Fruit fly (Drosophila melanogaster) whole organism, prepupa: ENCODE data around the gene trol.
A peak's percentile ranks its signal among the peaks of the same experiment; 100 is the strongest.

Experiments used
- CG10631 ChIP-seq: fragments of 200-800 bp; sonication (Bioruptor generic); optimal IDR thresholded peaks from 2 replicates; lab custom pipeline; 2016; ENCODE audit warnings: missing biosample characterization, missing genetic modification characterization
- CG10669 ChIP-seq: fragments of 200-800 bp; sonication (Bioruptor generic); optimal IDR thresholded peaks from 3 replicates; lab custom pipeline; 2018; ENCODE audit warnings: missing biosample characterization, mild to moderate bottlenecking, missing genetic modification characterization, moderate library complexity
- CG11762 ChIP-seq: fragments of 200-800 bp; sonication (Bioruptor generic); optimal IDR thresholded peaks from 3 replicates; lab custom pipeline; 2016; ENCODE audit warnings: missing biosample characterization, missing genetic modification characterization; ENCODE audit not compliant: insufficient read depth
- CG15336 ChIP-seq: fragments of 200-800 bp; sonication (Bioruptor generic); IDR thresholded peaks from 2 replicates; pipeline ENCODE4 v1.3.6; 2022; ENCODE audit warnings: missing biosample characterization, missing genetic modification characterization
- CG31627 ChIP-seq: fragments of 200-800 bp; sonication (Bioruptor generic); optimal IDR thresholded peaks from 3 replicates; lab custom pipeline; 2016; ENCODE audit warnings: missing biosample characterization, missing genetic modification characterization
- CG34406 ChIP-seq: fragments of 200-800 bp; sonication (Bioruptor generic); optimal IDR thresholded peaks from 3 replicates; lab custom pipeline; 2016; ENCODE audit warnings: missing biosample characterization, missing genetic modification characterization
- CG3919 ChIP-seq: fragments of 200-800 bp; sonication (Bioruptor generic); optimal IDR thresholded peaks from 3 replicates; lab custom pipeline; 2016; ENCODE audit warnings: missing biosample characterization, missing genetic modification characterization
- CG6163 ChIP-seq: fragments of 200-800 bp; sonication (Bioruptor generic); IDR thresholded peaks from 3 replicates; pipeline ENCODE4 v1.3.6; 2022; ENCODE audit warnings: missing biosample characterization, missing genetic modification characterization
- CG6792 ChIP-seq: fragments of 200-800 bp; sonication (Bioruptor generic); optimal IDR thresholded peaks from 3 replicates; lab custom pipeline; 2016; ENCODE audit warnings: missing biosample characterization, missing genetic modification characterization
- CG6854 ChIP-seq: fragments of 200-800 bp; sonication (Bioruptor generic); optimal IDR thresholded peaks from 2 replicates; lab custom pipeline; 2017; ENCODE audit warnings: missing biosample characterization, mild to moderate bottlenecking, missing genetic modification characterization
- CG8319 ChIP-seq: fragments of 200-800 bp; sonication (Bioruptor generic); optimal IDR thresholded peaks from 3 replicates; lab custom pipeline; 2016; ENCODE audit warnings: missing biosample characterization, missing genetic modification characterization
- CG9139 ChIP-seq: fragments of 200-800 bp; sonication (Bioruptor generic); optimal IDR thresholded peaks from 3 replicates; lab custom pipeline; 2017; ENCODE audit warnings: missing biosample characterization, mild to moderate bottlenecking, missing genetic modification characterization
- Eip75B ChIP-seq: fragments of 200-800 bp; sonication (Bioruptor generic); optimal IDR thresholded peaks from 3 replicates; lab custom pipeline; 2016; ENCODE audit warnings: missing biosample characterization, missing genetic modification characterization
- Eip78C ChIP-seq: fragments of 200-800 bp; sonication (Bioruptor generic); peaks from one replicate; lab custom pipeline; 2016; ENCODE audit warnings: missing biosample characterization, missing genetic modification characterization
- Eip93F ChIP-seq: fragments of 200-800 bp; sonication (Bioruptor generic); optimal IDR thresholded peaks from 2 replicates; lab custom pipeline; 2016; ENCODE audit warnings: missing biosample characterization, mild to moderate bottlenecking, missing genetic modification characterization
- Ets21C ChIP-seq: fragments of 200-800 bp; sonication (Bioruptor generic); optimal IDR thresholded peaks from 3 replicates; lab custom pipeline; 2016; ENCODE audit warnings: missing biosample characterization, missing genetic modification characterization
- Gug ChIP-seq: fragments of 200-800 bp; sonication (Bioruptor generic); IDR thresholded peaks from 2 replicates; pipeline ENCODE4 v1.3.6; 2022; ENCODE audit warnings: missing biosample characterization, missing genetic modification characterization
- Hr38 ChIP-seq: sonication (Bioruptor generic); optimal IDR thresholded peaks from 2 replicates; lab custom pipeline; 2016; ENCODE audit warnings: missing biosample characterization, missing genetic modification characterization
- Hr4 ChIP-seq: fragments of 200-800 bp; sonication (Bioruptor generic); optimal IDR thresholded peaks from 3 replicates; lab custom pipeline; 2016; ENCODE audit warnings: missing biosample characterization, missing genetic modification characterization
- OdsH ChIP-seq: fragments of 200-800 bp; sonication (Bioruptor generic); optimal IDR thresholded peaks from 3 replicates; lab custom pipeline; 2016; ENCODE audit warnings: missing biosample characterization, missing genetic modification characterization
- Sox102F ChIP-seq: fragments of 200-800 bp; sonication (Bioruptor generic); optimal IDR thresholded peaks from 2 replicates; lab custom pipeline; 2016; ENCODE audit warnings: missing biosample characterization, mild to moderate bottlenecking, missing genetic modification characterization
- Sox15 ChIP-seq: fragments of 200-800 bp; sonication (Bioruptor generic); optimal IDR thresholded peaks from 3 replicates; lab custom pipeline; 2016; ENCODE audit warnings: missing biosample characterization, missing genetic modification characterization
- achi ChIP-seq: fragments of 200-800 bp; sonication (Bioruptor generic); optimal IDR thresholded peaks from 3 replicates; lab custom pipeline; 2016; ENCODE audit warnings: missing biosample characterization, missing genetic modification characterization
- acj6 ChIP-seq: fragments of 200-800 bp; sonication (Bioruptor generic); optimal IDR thresholded peaks from 3 replicates; lab custom pipeline; 2016; ENCODE audit warnings: missing biosample characterization, missing genetic modification characterization
- cyc ChIP-seq: fragments of 200-800 bp; sonication (Bioruptor generic); optimal IDR thresholded peaks from 3 replicates; lab custom pipeline; 2016; ENCODE audit warnings: missing biosample characterization, missing genetic modification characterization
- dsx ChIP-seq: fragments of 200-800 bp; optimal IDR thresholded peaks from 3 replicates; lab custom pipeline; 2019; ENCODE audit warnings: missing biosample characterization, mild to moderate bottlenecking, missing genetic modification characterization, moderate library complexity; ENCODE audit not compliant: poor library complexity, severe bottlenecking
- fd59A ChIP-seq: fragments of 200-800 bp; sonication (Bioruptor generic); optimal IDR thresholded peaks from 2 replicates; lab custom pipeline; 2017; ENCODE audit warnings: missing biosample characterization, mild to moderate bottlenecking, missing genetic modification characterization, missing genetic modification reagents
- fd85E ChIP-seq: fragments of 200-800 bp; sonication (Bioruptor generic); optimal IDR thresholded peaks from 3 replicates; lab custom pipeline; 2016; ENCODE audit warnings: missing biosample characterization, missing genetic modification characterization
- fkh ChIP-seq: fragments of 200-800 bp; sonication (Bioruptor generic); optimal IDR thresholded peaks from 3 replicates; lab custom pipeline; 2017; ENCODE audit warnings: missing biosample characterization, mild to moderate bottlenecking, missing genetic modification characterization, moderate library complexity
- lz ChIP-seq: fragments of 200-800 bp; sonication (Bioruptor generic); optimal IDR thresholded peaks from 3 replicates; lab custom pipeline; 2016; ENCODE audit warnings: missing biosample characterization, missing genetic modification characterization
- net ChIP-seq: fragments of 200-800 bp; sonication (Bioruptor generic); optimal IDR thresholded peaks from 3 replicates; lab custom pipeline; 2016; ENCODE audit warnings: missing biosample characterization, missing genetic modification characterization
- ss ChIP-seq, 2 experiments: fragments of 200-800 bp; sonication (Bioruptor generic); optimal IDR thresholded peaks; 2 replicates in 1 of 2; 3 replicates in 1 of 2; lab custom pipeline; 2017 to 2018; ENCODE audit warnings: mild to moderate bottlenecking in 2 of 2, missing biosample characterization in 2 of 2, missing genetic modification characterization in 2 of 2, moderate library complexity in 1 of 2
- svp ChIP-seq: fragments of 200-800 bp; sonication (Bioruptor generic); peaks from one replicate; lab custom pipeline; 2016; ENCODE audit warnings: missing biosample characterization, missing genetic modification characterization
- topi ChIP-seq: fragments of 200-800 bp; sonication (Bioruptor generic); optimal IDR thresholded peaks from 3 replicates; lab custom pipeline; 2016; ENCODE audit warnings: missing biosample characterization, missing genetic modification characterization
- vri ChIP-seq: fragments of 200-800 bp; sonication (Bioruptor generic); optimal IDR thresholded peaks from 3 replicates; lab custom pipeline; 2016; ENCODE audit warnings: missing biosample characterization, mild to moderate bottlenecking, missing genetic modification characterization

The trol gene

DNA sequence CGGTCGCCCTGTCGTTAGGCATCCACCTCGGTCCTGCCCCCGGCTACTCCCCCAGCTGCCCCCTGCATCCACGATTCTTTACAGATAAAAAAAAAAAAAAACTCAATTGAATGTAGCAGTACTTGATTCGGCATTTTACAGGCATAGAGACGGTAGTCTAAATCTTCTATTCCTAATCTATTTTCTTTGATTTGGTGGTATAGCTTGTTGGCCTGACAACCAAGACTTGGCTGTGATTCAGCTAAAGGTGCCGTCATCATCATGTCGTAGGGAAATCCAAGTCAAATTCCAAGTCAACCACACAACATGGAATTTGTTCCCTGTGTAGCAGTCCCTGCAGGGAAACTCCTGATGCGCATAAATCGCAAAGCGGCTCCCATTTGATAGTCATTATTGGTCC, 92.5 kb downstream of the trol start (continued):
- TF ChIP-seq ss (GFP tag; optimal IDR thresholded peaks at IDR 0.05; lab: Kevin White, UChicago) (peak in 1 of 2 experiments; percentile 32), OdsH (no peak), CG6854 (GFP tag; lab: Kevin White, UChicago) (no peak), Eip75B (GFP tag; lab: Kevin White, UChicago) (peak; percentile 56), fkh (GFP tag; lab: Kevin White, UChicago) (no peak), CG10631 (GFP tag; lab: Kevin White, UChicago) (peak; percentile 61), dsx (no peak), fd85E (no peak), Ets21C (GFP tag; lab: Kevin White, UChicago) (peak; percentile 67), vri (GFP tag; lab: Kevin White, UChicago) (no peak), CG6792 (GFP tag; lab: Kevin White, UChicago) (peak; percentile 57), CG15336 (no peak; the same call in 1 of the 2 replicates), CG3919 (GFP tag; lab: Kevin White, UChicago) (peak; percentile 55), Hr4 (GFP tag; lab: Kevin White, UChicago) (no peak), cyc (peak; percentile 81), CG8319 (peak; percentile 17), CG10669 (GFP tag; lab: Kevin White, UChicago) (peak; percentile 60), net (GFP tag; lab: Kevin White, UChicago) (peak; percentile 32), CG34406 (GFP tag; lab: Kevin White, UChicago) (peak; percentile 56), Sox102F (peak; percentile 76)
- TF ChIP-seq, all 60 proteins: peak for 40

DNA sequence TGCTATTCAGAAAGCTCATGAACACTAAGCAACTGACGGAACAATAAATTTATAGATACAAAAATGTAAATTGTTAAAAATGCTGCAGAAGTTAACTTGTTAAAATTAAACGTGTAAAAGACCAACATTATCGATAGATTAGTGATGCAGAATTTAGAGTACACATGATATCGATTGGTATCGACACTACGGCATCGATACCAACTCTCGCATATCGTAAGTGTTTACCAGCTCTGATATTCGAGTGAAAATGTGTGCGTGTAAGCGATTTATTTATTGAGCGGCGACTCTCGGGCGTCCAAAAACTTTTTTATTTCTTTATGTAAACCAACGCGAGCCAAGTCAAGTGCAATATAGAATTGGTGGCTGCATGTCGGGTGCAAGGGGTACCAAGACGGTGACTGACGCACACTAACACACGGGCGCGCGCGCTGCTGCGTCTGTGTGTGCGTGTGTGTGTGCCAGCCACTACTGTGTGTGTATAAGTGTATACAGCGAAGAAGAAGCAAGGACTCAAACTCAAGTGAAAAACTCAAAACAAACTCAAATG, 97.4 kb downstream of the trol start, which contains the start of gene z:
Gene z, plus strand, starts transcription at position 20 of the 550 bp plus-strand sequence.
- TF ChIP-seq topi (GFP tag; lab: Kevin White, UChicago) (no peak), CG31627 (peak; percentile 6), CG6854 (GFP tag; lab: Kevin White, UChicago) (peak; percentile 2), Hr4 (GFP tag; lab: Kevin White, UChicago) (no peak), fkh (GFP tag; lab: Kevin White, UChicago) (peak; percentile 68), Eip78C (GFP tag; lab: Kevin White, UChicago) (peak; percentile 50), Gug (GFP tag; lab: Robert Waterston, UW) (no peak)

DNA sequence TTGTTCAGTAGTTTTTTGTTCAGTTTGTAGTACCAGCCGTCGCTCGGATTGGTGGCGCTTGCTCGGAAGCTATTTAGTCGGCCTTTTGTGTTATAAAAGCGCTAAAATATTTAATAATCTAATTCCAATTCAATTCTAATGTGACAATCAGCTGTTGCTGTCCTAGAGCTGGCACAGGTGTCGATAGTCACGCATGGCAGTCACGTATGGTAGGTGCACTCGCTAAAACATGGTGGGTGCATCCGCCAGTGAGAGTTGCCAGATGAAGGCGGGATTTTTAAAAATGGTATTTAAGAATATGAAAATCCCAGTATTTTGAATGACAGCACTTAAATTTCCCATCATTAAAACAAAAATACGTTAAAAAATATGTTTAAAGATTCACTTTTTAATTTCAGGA, 101.4 kb downstream of the trol start, which contains the start of gene tko:
Gene tko, minus strand, starts transcription at position 179 of the 400 bp plus-strand sequence.
- TF ChIP-seq achi = peak; percentile 55
- no peak for TF ChIP-seq lz (GFP tag; lab: Kevin White, UChicago)

DNA sequence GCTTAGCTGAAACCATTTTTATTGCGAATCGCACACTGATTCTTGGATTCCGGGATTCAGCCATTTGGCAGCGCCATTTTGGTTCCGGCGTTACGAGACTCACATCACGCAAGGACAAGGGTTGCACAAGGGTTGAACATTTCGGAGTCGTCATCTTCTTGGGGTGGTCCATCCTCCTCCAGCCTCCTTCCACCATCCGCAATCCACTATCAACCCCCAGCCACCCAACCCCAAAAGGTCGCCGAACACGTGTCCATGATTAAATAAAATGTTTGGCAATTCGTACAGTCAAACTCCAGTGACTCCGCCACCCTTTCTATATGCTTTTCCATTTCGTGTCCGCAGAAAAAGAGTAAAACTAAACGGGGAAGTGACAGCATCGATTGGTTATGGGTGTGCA, 105.0 kb downstream of the trol start:
- TF ChIP-seq fd85E (no peak), dsx (no peak)

DNA sequence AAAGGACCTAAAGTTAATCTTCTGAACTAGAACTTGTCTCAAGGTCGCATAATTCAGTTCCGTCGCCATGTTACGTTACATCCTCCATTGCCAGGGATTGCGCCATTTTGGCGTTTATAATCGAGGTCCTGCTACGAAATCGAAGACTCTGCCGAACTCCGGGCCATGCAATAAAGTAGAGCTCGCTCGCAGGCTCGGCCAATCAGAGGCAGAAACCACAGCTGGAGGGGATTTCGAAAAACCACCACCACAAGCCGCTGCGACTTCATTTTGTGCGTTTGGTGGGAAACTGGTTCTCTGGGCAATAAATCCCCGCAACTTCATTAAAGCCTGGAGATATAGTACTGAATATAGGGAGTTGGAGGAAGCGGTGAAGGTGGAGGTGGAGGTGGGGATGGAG, 110.3 kb downstream of the trol start:
- TF ChIP-seq Gug (GFP tag; lab: Robert Waterston, UW) = no peak
- TF ChIP-seq Eip93F (GFP tag; lab: Kevin White, UChicago) = no peak
- TF ChIP-seq CG6163 (GFP tag; lab: Robert Waterston, UW) = no peak

DNA sequence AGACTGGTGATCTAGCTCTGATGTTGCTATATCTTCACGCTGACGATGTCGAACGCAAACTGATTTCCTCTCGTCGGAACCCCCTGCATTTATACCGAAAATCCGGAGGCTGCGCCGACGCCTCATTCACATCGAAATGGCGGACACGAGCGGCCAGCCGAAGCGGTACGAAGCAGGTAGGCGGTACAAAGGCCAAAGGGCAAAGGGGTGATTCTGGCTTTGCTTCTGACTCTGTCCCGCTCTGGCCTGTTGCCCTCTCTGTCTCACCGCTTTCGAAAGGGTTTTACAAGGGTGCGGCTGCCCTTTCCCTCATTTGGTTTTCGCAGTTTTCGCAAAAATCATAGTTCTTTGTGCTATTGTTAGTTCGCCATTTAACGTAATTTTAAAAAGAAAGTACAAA, 116.3 kb downstream of the trol start, which contains the start of gene gt:
Gene gt, minus strand, starts transcription at position 65 of the 400 bp plus-strand sequence.
- TF ChIP-seq acj6 (GFP tag; lab: Kevin White, UChicago) (no peak), achi (no peak), topi (GFP tag; lab: Kevin White, UChicago) (no peak), CG11762 (GFP tag; lab: Kevin White, UChicago) (no peak), fd59A (no peak), CG10631 (GFP tag; lab: Kevin White, UChicago) (no peak), Gug (GFP tag; lab: Robert Waterston, UW) (no peak), Hr38 (no peak), Sox15 (GFP tag; lab: Kevin White, UChicago) (no peak), CG6854 (GFP tag; lab: Kevin White, UChicago) (no peak), vri (GFP tag; lab: Kevin White, UChicago) (no peak), CG31627 (no peak), OdsH (no peak), CG9139 (GFP tag; lab: Kevin White, UChicago) (no peak), svp (GFP tag; lab: Kevin White, UChicago) (no peak), cyc (no peak), CG3919 (GFP tag; lab: Kevin White, UChicago) (no peak), net (GFP tag; lab: Kevin White, UChicago) (no peak), CG6792 (GFP tag; lab: Kevin White, UChicago) (no peak)
